Fruit fly (Drosophila melanogaster): ENCODE data around the gene CG33673.

Gene CG33673

dm6 chr2L:1902904-1903303 lies 43.6 kb downstream of the CG33673 start:
- TF ChIP-seq CG34406 (GFP tag; optimal IDR thresholded peaks at IDR 0.05) (no peak), CG6163 (GFP tag; IDR thresholded peaks at IDR 0.05) (0 out of 3 replicates have a peak, but pooled peaks have one; percentile 10)

- peak; percentile 28 for TF ChIP-seq fkh (GFP tag; optimal IDR thresholded peaks at IDR 0.05)
- no peak for TF ChIP-seq CG9139 (GFP tag; optimal IDR thresholded peaks at IDR 0.05)
- TF ChIP-seq OdsH (GFP tag; optimal IDR thresholded peaks at IDR 0.05): no peak
- TF ChIP-seq dac (GFP tag; optimal IDR thresholded peaks at IDR 0.05): no peak
- TF ChIP-seq svp (GFP tag): peak; percentile 79
These were observed 44.3 kb downstream of the CG33673 start for dm6 chr2L:1902243-1902642.

dm6 chr2L:1901269-1901668 lies 45.3 kb downstream of the CG33673 start:
- no peak for TF ChIP-seq CG9139 (GFP tag; optimal IDR thresholded peaks at IDR 0.05)
- TF ChIP-seq svp (GFP tag): peak; percentile 30
- TF ChIP-seq CG6276 (GFP tag; optimal IDR thresholded peaks at IDR 0.05): no peak
- peak; percentile 75 for TF ChIP-seq Sox14 (GFP tag; optimal IDR thresholded peaks at IDR 0.05)
- no peak for TF ChIP-seq net (GFP tag; optimal IDR thresholded peaks at IDR 0.05)
- no peak for TF ChIP-seq acj6 (GFP tag; optimal IDR thresholded peaks at IDR 0.05)
- no peak for TF ChIP-seq CG10631 (GFP tag; optimal IDR thresholded peaks at IDR 0.05)
- no peak for TF ChIP-seq Ets21C (GFP tag; optimal IDR thresholded peaks at IDR 0.05)

Data from whole organism, prepupa.